Worm (Caenorhabditis elegans): Measurements from ENCODE around the gene F18G5.6.

- no peak for TF ChIP-seq W03F9.2 (tag; optimal IDR thresholded peaks at IDR 0.05)
- TF ChIP-seq him-1 (tag; optimal IDR thresholded peaks at IDR 0.05): no peak
Observed at ce11 chrX:9266512-9266911, 2.4 kb upstream of the F18G5.6 start.
